Fruit fly (Drosophila melanogaster): ENCODE results near the gene EMC2A.

EMC2A gene

DNA sequence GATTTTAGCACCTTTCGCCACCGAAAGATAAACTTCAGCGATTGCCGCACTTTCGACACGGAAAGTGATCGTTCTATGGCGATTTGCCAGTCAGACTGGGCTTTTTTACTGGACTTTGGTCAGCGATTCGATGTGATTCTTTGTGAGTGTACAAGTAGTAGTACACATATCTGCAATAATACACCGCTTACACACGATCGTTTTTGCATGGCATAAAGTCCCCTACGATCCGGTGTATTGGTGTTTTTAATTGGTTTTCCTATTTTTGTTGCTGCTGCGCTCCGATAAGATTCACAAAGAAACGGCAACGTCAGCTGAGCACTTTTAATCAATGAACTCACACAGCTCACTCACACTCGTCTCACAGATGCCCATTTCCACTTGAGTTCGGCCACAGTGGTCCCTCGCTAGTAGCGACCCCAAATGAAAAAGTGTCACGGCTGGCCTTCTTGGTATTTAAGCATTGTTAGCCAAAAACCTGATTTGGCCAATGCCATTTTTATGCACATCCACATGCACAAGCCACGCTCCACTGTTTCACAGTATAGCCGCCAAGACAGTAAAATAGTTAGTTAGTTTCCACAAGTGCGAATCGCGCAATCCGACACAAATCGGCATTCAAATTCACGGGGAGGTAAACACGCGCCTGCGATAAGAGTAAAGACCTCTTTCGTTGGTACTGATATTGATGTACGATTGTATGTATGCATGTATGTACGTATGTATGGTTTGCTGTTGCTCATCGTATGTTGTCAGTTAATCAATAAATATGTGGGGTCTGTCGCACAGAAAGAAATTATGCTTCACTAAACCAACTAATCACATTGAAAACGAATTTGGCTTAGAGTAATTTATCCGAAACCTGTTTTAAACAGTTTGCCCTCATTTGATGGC, 9.4 kb downstream of the EMC2A start:
- TF ChIP-seq ap (GFP tag; IDR thresholded peaks at IDR 0.05) (peak; percentile 95), CG11247 (GFP tag; IDR thresholded peaks at IDR 0.05) (peak; percentile 97), CG1529 (GFP tag; optimal IDR thresholded peaks at IDR 0.05) (peak; percentile 33), B-H1 (GFP tag; IDR thresholded peaks at IDR 0.05) (peak; percentile 93), CG11696 (GFP tag; IDR thresholded peaks at IDR 0.05) (peak; percentile 86), CG10147 (GFP tag; optimal IDR thresholded peaks at IDR 0.05) (peak; percentile 85), CG9215 (GFP tag; IDR thresholded peaks at IDR 0.05) (peak; percentile 96), CG4707 (GFP tag; optimal IDR thresholded peaks at IDR 0.05) (peak; percentile 51), CG5245 (GFP tag; optimal IDR thresholded peaks at IDR 0.05) (peak; percentile 78), knrl (GFP tag; IDR thresholded peaks at IDR 0.05; ENCODE audit: partially characterized antibody) (no peak), eyg (GFP tag; optimal IDR thresholded peaks at IDR 0.05) (peak; percentile 93), scrt (GFP tag; optimal IDR thresholded peaks at IDR 0.05) (peak; percentile 87), tll (GFP tag; optimal IDR thresholded peaks at IDR 0.05) (no peak), nerfin-2 (GFP tag; IDR thresholded peaks at IDR 0.05; ENCODE audit: partially characterized antibody) (no peak), CG10462 (GFP tag; optimal IDR thresholded peaks at IDR 0.05) (peak; percentile 69), eve (GFP tag; optimal IDR thresholded peaks at IDR 0.05) (peak in 1 of 2 experiments; percentile 83), Sox100B (GFP tag; optimal IDR thresholded peaks at IDR 0.05) (peak; percentile 43), Hmx (GFP tag; optimal IDR thresholded peaks at IDR 0.05) (peak; percentile 77), run (tag; optimal IDR thresholded peaks at IDR 0.05) (peak; percentile 63), dm (GFP tag; optimal IDR thresholded peaks at IDR 0.05) (peak; percentile 81), CG13287 (GFP tag; IDR thresholded peaks at IDR 0.05; ENCODE audit: partially characterized antibody) (peak; percentile 20; the same call in 1 of the 2 replicates), CG9817 (tag; optimal IDR thresholded peaks at IDR 0.05) (peak; percentile 96), sug (tag; optimal IDR thresholded peaks at IDR 0.05) (peak; percentile 99), unpg (GFP tag; optimal IDR thresholded peaks at IDR 0.05) (peak; percentile 91), peb (GFP tag; IDR thresholded peaks at IDR 0.05) (peak; percentile 84), CG10366 (GFP tag; IDR thresholded peaks at IDR 0.05) (peak; percentile 97), phol (tag; optimal IDR thresholded peaks at IDR 0.05) (peak; percentile 77), CG6175 (GFP tag; IDR thresholded peaks at IDR 0.05) (peak; percentile 96), Taf1 (GFP tag; IDR thresholded peaks at IDR 0.05) (peak; percentile 96), pb (GFP tag; optimal IDR thresholded peaks at IDR 0.05) (peak; percentile 90), jumu (GFP tag; optimal IDR thresholded peaks at IDR 0.05) (peak; percentile 94), abd-A (tag; optimal IDR thresholded peaks at IDR 0.05) (peak; percentile 45), en (GFP tag; optimal IDR thresholded peaks at IDR 0.05) (peak; percentile 81), GATAe (GFP tag; conservative IDR thresholded peaks at IDR 0.05) (peak; percentile 95), Dip3 (GFP tag; optimal IDR thresholded peaks at IDR 0.05) (peak; percentile 98), mirr (GFP tag; optimal IDR thresholded peaks at IDR 0.05) (peak; percentile 98), ham (GFP tag; IDR thresholded peaks at IDR 0.05) (peak; percentile 97), CG6813 (GFP tag; optimal IDR thresholded peaks at IDR 0.05) (peak; percentile 89), ind (GFP tag; optimal IDR thresholded peaks at IDR 0.05) (peak; percentile 98), CG1024 (GFP tag; IDR thresholded peaks at IDR 0.05) (peak; percentile 74), bab2 (GFP tag; optimal IDR thresholded peaks at IDR 0.05) (peak; percentile 97), Drgx (GFP tag; IDR thresholded peaks at IDR 0.05) (peak; percentile 97), HmgD (GFP tag; optimal IDR thresholded peaks at IDR 0.05) (peak; percentile 88), repo (GFP tag; optimal IDR thresholded peaks at IDR 0.05) (peak; percentile 87), CG15011 (GFP tag; optimal IDR thresholded peaks at IDR 0.05) (peak; percentile 87), ci (GFP tag; IDR thresholded peaks at IDR 0.05) (peak; percentile 96), cg (GFP tag; optimal IDR thresholded peaks at IDR 0.05) (peak; percentile 48), CG33213 (GFP tag; optimal IDR thresholded peaks at IDR 0.05) (peak; percentile 89), aop (GFP tag; IDR thresholded peaks at IDR 0.05) (peak; percentile 91)
